Worm (Caenorhabditis elegans): Measurements from ENCODE around the gene hsp-75.

The hsp-75 gene

DNA sequence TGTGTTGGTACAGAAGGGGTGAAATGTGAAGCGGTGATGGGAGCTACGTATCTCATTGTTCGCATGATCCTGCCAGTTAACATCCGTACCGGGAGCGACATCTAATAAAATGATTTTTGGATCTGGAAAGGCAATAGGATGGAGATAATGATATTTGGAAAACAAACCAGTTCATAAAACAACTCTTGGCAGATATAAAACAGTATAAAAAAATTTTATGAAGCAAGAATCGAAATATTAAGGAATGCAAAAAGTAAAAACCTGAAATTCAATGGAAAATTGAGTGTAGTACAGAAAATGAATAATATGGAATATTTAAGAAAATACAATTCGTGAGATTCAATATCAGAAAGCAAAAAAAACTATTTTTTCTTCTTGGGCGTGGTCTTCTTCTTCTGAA, at the start of gene hsp-75:
TSS of gene hsp-75 (minus strand) at position 101 of the 400 bp plus-strand sequence.
- no peak for TF ChIP-seq ceh-82 (tag; optimal IDR thresholded peaks at IDR 0.05)
- TF ChIP-seq unc-55 (GFP tag; optimal IDR thresholded peaks at IDR 0.05), result no peak
- no peak for TF ChIP-seq peb-1 (tag; optimal IDR thresholded peaks at IDR 0.05)
- no peak for TF ChIP-seq lin-39 (tag; optimal IDR thresholded peaks at IDR 0.05)
- no peak for TF ChIP-seq unc-62 (GFP tag; optimal IDR thresholded peaks at IDR 0.05)
- no peak for TF ChIP-seq Y55F3AM.14 (GFP tag; optimal IDR thresholded peaks at IDR 0.05)
- TF ChIP-seq F13H6.1 (tag; optimal IDR thresholded peaks at IDR 0.05), result no peak
- TF ChIP-seq ztf-4 (tag; optimal IDR thresholded peaks at IDR 0.05), result no peak
- TF ChIP-seq nhr-77 (tag; optimal IDR thresholded peaks at IDR 0.05), result no peak

ce11 chrIII:7275296-7275695, 48.8 kb upstream of the hsp-75 start, which contains the start of gene psd-1:
Gene psd-1 (minus strand): TSS chrIII:7275396.
- TF ChIP-seq mbf-1 (tag; optimal IDR thresholded peaks at IDR 0.05) (no peak), elt-3 (tag; optimal IDR thresholded peaks at IDR 0.05) (no peak), mdl-1 (tag; optimal IDR thresholded peaks at IDR 0.05) (no peak), nhr-6 (tag; optimal IDR thresholded peaks at IDR 0.05) (no peak), Y55F3AM.14 (GFP tag; optimal IDR thresholded peaks at IDR 0.05) (no peak), zag-1 (tag; optimal IDR thresholded peaks at IDR 0.05) (no peak)

ce11 chrIII:7273718-7274117, 47.2 kb upstream of the hsp-75 start:
- TF ChIP-seq lsy-2 (tag; optimal IDR thresholded peaks at IDR 0.05), result peak in 1 of 2 experiments; percentile 19
- peak; percentile 68 for TF ChIP-seq nhr-21 (tag; optimal IDR thresholded peaks at IDR 0.05)
- TF ChIP-seq unc-39 (tag; optimal IDR thresholded peaks at IDR 0.05), result no peak
- peak; percentile 19 for TF ChIP-seq nhr-129 (tag; optimal IDR thresholded peaks at IDR 0.05)
- TF ChIP-seq F13H6.1 (tag; optimal IDR thresholded peaks at IDR 0.05), result no peak
- no peak for TF ChIP-seq peb-1 (tag; optimal IDR thresholded peaks at IDR 0.05)
- peak; percentile 72 for TF ChIP-seq sma-9 (GFP tag; optimal IDR thresholded peaks at IDR 0.05)
- TF ChIP-seq sma-9 (tag; optimal IDR thresholded peaks at IDR 0.05), result no peak
- TF ChIP-seq crh-2 (tag; optimal IDR thresholded peaks at IDR 0.05), result no peak
- TF ChIP-seq mbf-1 (tag; optimal IDR thresholded peaks at IDR 0.05), result no peak
- no peak for TF ChIP-seq egl-27 (tag; optimal IDR thresholded peaks at IDR 0.05)
- TF ChIP-seq R02D3.7 (tag; optimal IDR thresholded peaks at IDR 0.05), result no peak

- TF ChIP-seq F13H6.1 (tag; optimal IDR thresholded peaks at IDR 0.05) (no peak), nhr-237 (tag; optimal IDR thresholded peaks at IDR 0.05) (no peak), alr-1 (tag; optimal IDR thresholded peaks at IDR 0.05) (no peak), nhr-77 (tag; optimal IDR thresholded peaks at IDR 0.05) (no peak), nhr-10 (tag; optimal IDR thresholded peaks at IDR 0.05) (no peak), skn-1 (tag; optimal IDR thresholded peaks at IDR 0.05) (no peak), lin-13 (GFP tag; optimal IDR thresholded peaks at IDR 0.05) (no peak), mab-5 (tag; optimal IDR thresholded peaks at IDR 0.05) (no peak), elt-1 (tag; optimal IDR thresholded peaks at IDR 0.05) (no peak), nhr-11 (tag; optimal IDR thresholded peaks at IDR 0.05) (no peak), sma-9 (GFP tag; optimal IDR thresholded peaks at IDR 0.05) (peak; percentile 86), sma-9 (tag; optimal IDR thresholded peaks at IDR 0.05) (no peak), crh-2 (tag; optimal IDR thresholded peaks at IDR 0.05) (peak; percentile 55), egl-27 (tag; optimal IDR thresholded peaks at IDR 0.05) (peak; percentile 64), aly-2 (tag; optimal IDR thresholded peaks at IDR 0.05) (no peak), elt-3 (tag; optimal IDR thresholded peaks at IDR 0.05) (no peak), lin-11 (tag; optimal IDR thresholded peaks at IDR 0.05) (no peak), sem-4 (tag; optimal IDR thresholded peaks at IDR 0.05) (no peak), dmd-4 (tag; optimal IDR thresholded peaks at IDR 0.05) (no peak), nhr-23 (tag; optimal IDR thresholded peaks at IDR 0.05) (no peak), peb-1 (tag; optimal IDR thresholded peaks at IDR 0.05) (no peak), sma-3 (GFP tag; optimal IDR thresholded peaks at IDR 0.05) (peak; percentile 82), lin-39 (tag; optimal IDR thresholded peaks at IDR 0.05) (no peak), unc-62 (GFP tag; optimal IDR thresholded peaks at IDR 0.05) (no peak), Y55F3AM.14 (GFP tag; optimal IDR thresholded peaks at IDR 0.05) (no peak), nhr-25 (tag; optimal IDR thresholded peaks at IDR 0.05) (peak; percentile 51), snpc-4 (tag; optimal IDR thresholded peaks at IDR 0.05) (no peak), ceh-16 (tag; optimal IDR thresholded peaks at IDR 0.05) (no peak), fos-1 (tag; optimal IDR thresholded peaks at IDR 0.05) (peak; percentile 63), gmeb-1 (tag; optimal IDR thresholded peaks at IDR 0.05) (peak; percentile 71), nhr-129 (tag; optimal IDR thresholded peaks at IDR 0.05) (peak; percentile 89), blmp-1 (tag; optimal IDR thresholded peaks at IDR 0.05; ENCODE audit: insufficient read depth) (peak; percentile 85), mdl-1 (tag; optimal IDR thresholded peaks at IDR 0.05) (peak in 1 of 2 experiments; percentile 32), ZK546.5 (tag; optimal IDR thresholded peaks at IDR 0.05) (no peak), nhr-6 (tag; optimal IDR thresholded peaks at IDR 0.05) (no peak), ztf-4 (tag; optimal IDR thresholded peaks at IDR 0.05) (no peak), C34F6.9 (tag; optimal IDR thresholded peaks at IDR 0.05) (no peak), zag-1 (tag; optimal IDR thresholded peaks at IDR 0.05) (no peak), nhr-12 (tag; optimal IDR thresholded peaks at IDR 0.05) (no peak), R02D3.7 (tag; optimal IDR thresholded peaks at IDR 0.05) (no peak), mbf-1 (tag; optimal IDR thresholded peaks at IDR 0.05) (no peak), ztf-11 (tag; optimal IDR thresholded peaks at IDR 0.05) (no peak)
These were observed 46.3 kb upstream of the hsp-75 start for ce11 chrIII:7272828-7273227.
